Worm (Caenorhabditis elegans): Measurements from ENCODE around the gene ndub-5.
"Not testable (repeated sequence)": the region's sequence is repeated elsewhere in the genome, so short reads cannot be mapped to it uniquely, and the experiment has no call there.

ndub-5 gene

ce11 chrII:5693893-5694292 is 2.7 kb upstream of the ndub-5 start, which contains the start of gene C25H3.3:
C25H3.3 (plus strand) TSS chrII:5694193.
- TF ChIP-seq ceh-58 (GFP tag; IDR thresholded peaks at IDR 0.05) (no peak), hsf-1 (GFP tag; IDR thresholded peaks at IDR 0.05) (no peak), B0035.1 (tag; optimal IDR thresholded peaks at IDR 0.05) (no peak), mel-28 (tag; optimal IDR thresholded peaks at IDR 0.05; ENCODE audit: borderline replicate concordance) (no peak), lin-54 (GFP tag; optimal IDR thresholded peaks at IDR 0.05) (no peak), ZK185.1 (tag; optimal IDR thresholded peaks at IDR 0.05; ENCODE audit: poor library complexity, severe bottlenecking) (no peak), B0336.3 (GFP tag; IDR thresholded peaks at IDR 0.05) (no peak), egl-18 (GFP tag; IDR thresholded peaks at IDR 0.05) (no peak), ama-1 (optimal IDR thresholded peaks at IDR 0.05) (no peak), ama-1 (GFP tag; optimal IDR thresholded peaks at IDR 0.05) (no peak), aptf-2 (GFP tag; conservative IDR thresholded peaks at IDR 0.05) (no peak), C17E4.6 (GFP tag; IDR thresholded peaks at IDR 0.05) (no peak), mxl-1 (tag; optimal IDR thresholded peaks at IDR 0.05) (no peak)

ce11 chrII:5692919-5693318 is 1.8 kb upstream of the ndub-5 start:
- TF ChIP-seq snpc-1.1 (tag; optimal IDR thresholded peaks at IDR 0.05; ENCODE audit: insufficient read depth) (peak; percentile 56), snpc-4 (tag; optimal IDR thresholded peaks at IDR 0.05) (peak in 2 of 4 experiments; percentile 64 to 82)
- not testable (repeated sequence) for TF ChIP-seq snpc-4 (GFP tag; optimal IDR thresholded peaks at IDR 0.05)

DNA sequence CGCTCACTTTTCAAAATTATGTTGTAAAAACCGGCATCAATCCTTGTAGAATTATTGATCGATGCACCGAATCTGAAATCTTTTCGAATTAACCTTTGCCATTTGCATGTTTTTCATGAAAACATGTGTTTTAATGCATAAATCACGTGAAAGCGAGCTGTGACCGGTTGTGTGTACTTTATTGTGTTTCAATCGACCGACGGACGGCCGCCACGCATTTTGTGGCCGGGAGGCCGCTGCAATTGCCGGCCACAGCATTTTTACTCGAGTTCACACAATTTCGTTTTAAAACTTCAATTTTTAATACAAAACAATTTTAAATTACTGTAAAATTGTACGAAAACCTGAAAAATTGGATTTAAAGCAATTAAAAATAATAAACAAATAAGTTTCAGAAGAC is 2.2 kb downstream of the ndub-5 start, which contains the start of gene C25H3.11:
Gene C25H3.11 (minus strand): TSS at position 82 of the 400 bp plus-strand sequence.
- TF ChIP-seq snpc-4 (GFP tag; optimal IDR thresholded peaks at IDR 0.05) (no peak), snpc-4 (tag; optimal IDR thresholded peaks at IDR 0.05) (peak in 3 of 4 experiments; percentile 10 to 46 (median 33)), athp-1 (tag; optimal IDR thresholded peaks at IDR 0.05) (peak; percentile 17), tlf-1 (GFP tag; optimal IDR thresholded peaks at IDR 0.05) (peak; percentile 21), attf-5 (GFP tag; optimal IDR thresholded peaks at IDR 0.05) (peak; percentile 79), efl-1 (GFP tag; optimal IDR thresholded peaks at IDR 0.05) (no peak), nfyb-1 (GFP tag; IDR thresholded peaks at IDR 0.05) (0 out of 2 replicates have a peak, but pooled peaks have one; percentile 37), B0336.3 (GFP tag; IDR thresholded peaks at IDR 0.05) (peak; percentile 31), tbp1 (GFP tag; optimal IDR thresholded peaks at IDR 0.05) (peak; percentile 41), Y95B8A.8 (GFP tag; IDR thresholded peaks at IDR 0.05) (no peak), him-1 (tag; optimal IDR thresholded peaks at IDR 0.05) (no peak), let-526 (GFP tag; IDR thresholded peaks at IDR 0.05) (no peak), pbrm-1 (GFP tag; IDR thresholded peaks at IDR 0.05) (peak; percentile 7; the same call in 1 of the 2 replicates), cebp-1 (GFP tag; IDR thresholded peaks at IDR 0.05) (no peak; the same call in 1 of the 2 replicates), cebp-1 (tag; optimal IDR thresholded peaks at IDR 0.05) (peak; percentile 63), aptf-2 (GFP tag; conservative IDR thresholded peaks at IDR 0.05) (0 out of 2 replicates have a peak, but pooled peaks have one; percentile 28), lin-35 (GFP tag; optimal IDR thresholded peaks at IDR 0.05) (peak in 1 of 3 experiments; percentile 2), nhr-90 (tag; optimal IDR thresholded peaks at IDR 0.05) (no peak), Y56A3A.18 (GFP tag; IDR thresholded peaks at IDR 0.05) (0 out of 2 replicates have a peak, but pooled peaks have one; percentile 53), repo-1 (tag; optimal IDR thresholded peaks at IDR 0.05) (peak; percentile 31), chd-7 (tag; optimal IDR thresholded peaks at IDR 0.05) (no peak), ama-1 (optimal IDR thresholded peaks at IDR 0.05) (no peak), ama-1 (GFP tag; optimal IDR thresholded peaks at IDR 0.05) (no peak), ekl-4 (GFP tag; IDR thresholded peaks at IDR 0.05) (no peak), dox-1 (GFP tag; IDR thresholded peaks at IDR 0.05) (peak; percentile 71), tbx-9 (tag; optimal IDR thresholded peaks at IDR 0.05; ENCODE audit: borderline replicate concordance) (no peak), ceh-27 (GFP tag; optimal IDR thresholded peaks at IDR 0.05) (no peak), ztf-18 (tag; optimal IDR thresholded peaks at IDR 0.05) (peak; percentile 15), madf-6 (GFP tag; IDR thresholded peaks at IDR 0.05) (peak; percentile 12; the same call in 1 of the 2 replicates), D2030.7 (GFP tag; IDR thresholded peaks at IDR 0.05) (0 out of 2 replicates have a peak, but pooled peaks have one; percentile 21), madf-10 (tag; optimal IDR thresholded peaks at IDR 0.05) (peak; percentile 10), K12H6.12 (tag; optimal IDR thresholded peaks at IDR 0.05) (peak; percentile 20), hmg-1.2 (GFP tag; IDR thresholded peaks at IDR 0.05) (0 out of 2 replicates have a peak, but pooled peaks have one; percentile 19), nhr-80 (tag; optimal IDR thresholded peaks at IDR 0.05) (peak; percentile 61), Y53G8AR.9 (GFP tag; conservative IDR thresholded peaks at IDR 0.05) (peak; percentile 29; the same call in 1 of the 2 replicates)

All from whole organism, young adult.